Fruit fly (Drosophila melanogaster): Measurements from ENCODE around the gene bbg.

The bbg gene

dm6 chr3L:14549958-14550357, 13.9 kb upstream of the bbg start:
- TF ChIP-seq bab1 (GFP tag; optimal IDR thresholded peaks at IDR 0.05), result no peak
- no peak for TF ChIP-seq Clk (GFP tag; optimal IDR thresholded peaks at IDR 0.05)
- TF ChIP-seq Hr96 (GFP tag; optimal IDR thresholded peaks at IDR 0.05), result no peak
- no peak for TF ChIP-seq Crg-1 (GFP tag; optimal IDR thresholded peaks at IDR 0.05)
- peak; percentile 12 for TF ChIP-seq CG33017 (tag; optimal IDR thresholded peaks at IDR 0.05)
- no peak for TF ChIP-seq kay (GFP tag; ENCODE audit: borderline replicate concordance)
- TF ChIP-seq ovo (GFP tag; optimal IDR thresholded peaks at IDR 0.05), result no peak
- no peak for TF ChIP-seq cnc (optimal IDR thresholded peaks at IDR 0.05)

- TF ChIP-seq ovo (GFP tag; optimal IDR thresholded peaks at IDR 0.05), result no peak
- no peak for TF ChIP-seq CG1620 (GFP tag; optimal IDR thresholded peaks at IDR 0.05)
- TF ChIP-seq tj (GFP tag; optimal IDR thresholded peaks at IDR 0.05), result no peak
- no peak for TF ChIP-seq CG7101 (tag; optimal IDR thresholded peaks at IDR 0.05)
- no peak for TF ChIP-seq cic (GFP tag; optimal IDR thresholded peaks at IDR 0.05)
- no peak for TF ChIP-seq bab1 (GFP tag; optimal IDR thresholded peaks at IDR 0.05)
- TF ChIP-seq Crg-1 (GFP tag; optimal IDR thresholded peaks at IDR 0.05), result no peak
- TF ChIP-seq Clk (GFP tag; optimal IDR thresholded peaks at IDR 0.05), result no peak
- TF ChIP-seq CG33017 (tag; optimal IDR thresholded peaks at IDR 0.05), result no peak
- TF ChIP-seq CG5204 (GFP tag; optimal IDR thresholded peaks at IDR 0.05), result no peak
- no peak for TF ChIP-seq pad (GFP tag; optimal IDR thresholded peaks at IDR 0.05)
- TF ChIP-seq CG12768 (GFP tag; optimal IDR thresholded peaks at IDR 0.05), result no peak
- TF ChIP-seq cnc (optimal IDR thresholded peaks at IDR 0.05), result no peak
Observed at dm6 chr3L:14549215-14549614, 13.1 kb upstream of the bbg start.

- TF ChIP-seq CG7045 (GFP tag; optimal IDR thresholded peaks at IDR 0.05), result no peak
- no peak for TF ChIP-seq CG11617 (GFP tag; optimal IDR thresholded peaks at IDR 0.05)
- TF ChIP-seq cic (GFP tag; optimal IDR thresholded peaks at IDR 0.05), result peak; percentile 14
- TF ChIP-seq CG7101 (tag; optimal IDR thresholded peaks at IDR 0.05), result no peak
- TF ChIP-seq cnc (optimal IDR thresholded peaks at IDR 0.05), result no peak
- TF ChIP-seq bab1 (GFP tag; optimal IDR thresholded peaks at IDR 0.05), result peak; percentile 48
- TF ChIP-seq kay (GFP tag; ENCODE audit: borderline replicate concordance), result peak; percentile 83
- peak; percentile 93 for TF ChIP-seq tj (GFP tag; optimal IDR thresholded peaks at IDR 0.05)
Observed at dm6 chr3L:14547811-14548765, 12.0 kb upstream of the bbg start.

- peak; percentile 26 for TF ChIP-seq cic (GFP tag; optimal IDR thresholded peaks at IDR 0.05)
- TF ChIP-seq cnc (optimal IDR thresholded peaks at IDR 0.05), result no peak
- TF ChIP-seq ovo (GFP tag; optimal IDR thresholded peaks at IDR 0.05), result no peak
Observed at dm6 chr3L:14546918-14547533, 10.9 kb upstream of the bbg start.

DNA sequence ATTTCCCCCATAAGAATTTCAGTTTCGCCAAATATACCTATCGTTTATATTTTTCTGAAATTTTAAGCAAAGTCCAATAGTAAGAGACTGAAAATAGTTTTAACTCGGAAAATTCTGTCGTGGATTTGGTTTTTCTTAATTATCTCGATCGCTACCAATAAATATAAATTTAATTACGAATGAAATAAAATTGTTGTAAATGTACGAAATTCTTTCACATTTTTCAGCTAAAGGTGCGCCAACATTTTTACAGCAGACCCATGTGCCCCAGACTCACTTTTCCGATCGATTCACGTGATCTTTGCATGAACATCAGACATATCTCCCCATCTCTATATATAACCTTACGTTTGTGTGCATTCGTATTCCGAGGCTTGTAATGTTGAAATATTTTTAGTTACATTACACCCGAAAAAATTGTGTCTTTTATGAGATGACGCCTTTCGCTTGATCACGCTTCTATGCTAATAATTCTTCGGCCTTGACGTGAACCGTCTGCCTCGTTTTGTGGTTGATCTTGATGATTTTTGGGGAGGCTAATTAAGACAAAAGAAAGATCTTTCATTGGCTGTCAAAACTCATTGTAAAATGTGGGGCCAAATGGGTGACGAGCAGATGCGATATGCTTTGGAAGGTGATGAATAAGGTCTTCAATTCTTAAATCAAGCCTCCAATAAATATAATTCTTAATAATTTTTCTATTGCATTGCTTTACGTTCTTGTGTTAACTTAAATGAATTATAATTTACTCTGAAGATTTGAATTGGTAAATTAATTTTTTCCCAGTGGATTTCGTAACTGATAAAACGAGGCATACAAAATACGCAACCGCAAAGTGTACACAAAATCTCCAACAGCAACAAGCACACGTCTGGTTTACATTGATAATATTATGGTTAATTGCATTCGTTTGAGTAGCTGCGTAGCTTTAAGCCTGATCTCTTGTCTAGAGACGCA, 9.2 kb upstream of the bbg start:
- no peak for TF ChIP-seq tj (GFP tag; optimal IDR thresholded peaks at IDR 0.05)
- TF ChIP-seq CG5204 (GFP tag; optimal IDR thresholded peaks at IDR 0.05), result peak; percentile 26
- TF ChIP-seq kay (GFP tag; ENCODE audit: borderline replicate concordance), result peak; percentile 75
- no peak for TF ChIP-seq CG7045 (GFP tag; optimal IDR thresholded peaks at IDR 0.05)

- peak; percentile 69 for TF ChIP-seq CG7101 (tag; optimal IDR thresholded peaks at IDR 0.05)
- TF ChIP-seq CG12768 (GFP tag; optimal IDR thresholded peaks at IDR 0.05), result peak; percentile 56
- no peak for TF ChIP-seq cnc (optimal IDR thresholded peaks at IDR 0.05)
- peak; percentile 41 for TF ChIP-seq Clk (GFP tag; optimal IDR thresholded peaks at IDR 0.05)
- TF ChIP-seq kay (GFP tag; ENCODE audit: borderline replicate concordance), result no peak
- no peak for TF ChIP-seq toe (GFP tag; optimal IDR thresholded peaks at IDR 0.05)
- TF ChIP-seq CG7045 (GFP tag; optimal IDR thresholded peaks at IDR 0.05), result peak; percentile 40
- TF ChIP-seq Mnt (GFP tag; optimal IDR thresholded peaks at IDR 0.05), result no peak
- peak; percentile 25 for TF ChIP-seq CG11617 (GFP tag; optimal IDR thresholded peaks at IDR 0.05)
- no peak for TF ChIP-seq CG1620 (GFP tag; optimal IDR thresholded peaks at IDR 0.05)
- TF ChIP-seq CG14711 (tag; optimal IDR thresholded peaks at IDR 0.05), result no peak
- no peak for TF ChIP-seq CG5204 (GFP tag; optimal IDR thresholded peaks at IDR 0.05)
- peak; percentile 12 for TF ChIP-seq Hr96 (GFP tag; optimal IDR thresholded peaks at IDR 0.05)
- peak; percentile 44 for TF ChIP-seq ovo (GFP tag; optimal IDR thresholded peaks at IDR 0.05)
- peak; percentile 69 for TF ChIP-seq tj (GFP tag; optimal IDR thresholded peaks at IDR 0.05)
- no peak for TF ChIP-seq CG33017 (tag; optimal IDR thresholded peaks at IDR 0.05)
- TF ChIP-seq bab1 (GFP tag; optimal IDR thresholded peaks at IDR 0.05), result no peak
- TF ChIP-seq Crg-1 (GFP tag; optimal IDR thresholded peaks at IDR 0.05), result no peak
- TF ChIP-seq pad (GFP tag; optimal IDR thresholded peaks at IDR 0.05), result peak; percentile 34
- TF ChIP-seq cic (GFP tag; optimal IDR thresholded peaks at IDR 0.05), result peak; percentile 58
Observed at dm6 chr3L:14543971-14544655, 8.0 kb upstream of the bbg start.
